Fruit fly (Drosophila melanogaster): ENCODE data around the gene TTLL1B.
A peak's percentile ranks its signal among the peaks of the same experiment; 100 is the strongest.

TTLL1B gene

DNA sequence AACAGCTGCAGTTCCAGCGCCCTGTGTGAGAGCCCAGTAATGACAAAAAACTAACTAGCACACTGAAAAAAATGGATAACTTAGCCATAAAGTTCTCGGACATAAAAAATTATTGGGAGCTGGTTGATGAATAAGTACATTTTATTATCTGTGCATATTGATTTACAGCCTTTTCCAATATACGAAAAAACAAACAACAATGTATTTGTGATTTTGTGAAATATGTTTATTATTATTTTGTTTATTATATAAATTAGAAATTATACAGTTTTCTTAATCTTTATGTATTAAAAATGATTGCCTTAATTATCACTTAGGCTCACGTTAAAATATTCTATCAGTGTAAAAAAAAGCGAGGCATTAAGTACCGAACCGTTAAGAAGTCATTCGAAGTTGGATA, 43.7 kb downstream of the TTLL1B start (continued):
- TF ChIP-seq CG6163 (GFP tag; IDR thresholded peaks at IDR 0.05) (peak; percentile 55; the same call in 2 of the 3 replicates), net (GFP tag; optimal IDR thresholded peaks at IDR 0.05) (peak; percentile 51), salr (GFP tag; optimal IDR thresholded peaks at IDR 0.05) (peak in 1 of 2 experiments; percentile 61), Eip93F (GFP tag; optimal IDR thresholded peaks at IDR 0.05) (no peak), CG6276 (GFP tag; optimal IDR thresholded peaks at IDR 0.05) (peak; percentile 64), svp (GFP tag) (no peak), Blimp-1 (GFP tag; optimal IDR thresholded peaks at IDR 0.05) (no peak), CG10669 (GFP tag; optimal IDR thresholded peaks at IDR 0.05) (peak; percentile 40), CG4318 (GFP tag; optimal IDR thresholded peaks at IDR 0.05) (peak; percentile 51)

- TF ChIP-seq Met (GFP tag; optimal IDR thresholded peaks at IDR 0.05) = peak; percentile 1
- peak; percentile 46 for TF ChIP-seq fkh (GFP tag; optimal IDR thresholded peaks at IDR 0.05)
- TF ChIP-seq CG6854 (GFP tag; optimal IDR thresholded peaks at IDR 0.05) = peak; percentile 50
- TF ChIP-seq CG11902 (GFP tag; optimal IDR thresholded peaks at IDR 0.05) = no peak
- TF ChIP-seq Blimp-1 (GFP tag; optimal IDR thresholded peaks at IDR 0.05) = peak; percentile 69
- TF ChIP-seq Sox102F (GFP tag; optimal IDR thresholded peaks at IDR 0.05) = no peak
- peak; percentile 60 for TF ChIP-seq CG1621 (tag; optimal IDR thresholded peaks at IDR 0.05)
- 0 out of 3 replicates have a peak, but pooled peaks have one; percentile 18 for TF ChIP-seq CG6163 (GFP tag; IDR thresholded peaks at IDR 0.05)
- TF ChIP-seq CG6792 (GFP tag; optimal IDR thresholded peaks at IDR 0.05) = no peak
- no peak for TF ChIP-seq CG10669 (GFP tag; optimal IDR thresholded peaks at IDR 0.05)
- no peak for TF ChIP-seq topi (GFP tag; optimal IDR thresholded peaks at IDR 0.05)
- peak; percentile 69 for TF ChIP-seq Eip78C (GFP tag)
- TF ChIP-seq Lpt (GFP tag; optimal IDR thresholded peaks at IDR 0.05) = no peak
- TF ChIP-seq CG6276 (GFP tag; optimal IDR thresholded peaks at IDR 0.05) = no peak
- no peak for TF ChIP-seq CG34406 (GFP tag; optimal IDR thresholded peaks at IDR 0.05)
- 0 out of 2 replicates have a peak, but pooled peaks have one; percentile 24 for TF ChIP-seq CG15336 (GFP tag; IDR thresholded peaks at IDR 0.05)
- peak; percentile 42; the same call in 2 of the 3 replicates for TF ChIP-seq eg (GFP tag; IDR thresholded peaks at IDR 0.05)
- TF ChIP-seq Hr4 (GFP tag; optimal IDR thresholded peaks at IDR 0.05) = no peak
- TF ChIP-seq svp (GFP tag) = peak; percentile 17
- no peak for TF ChIP-seq CG10631 (GFP tag; optimal IDR thresholded peaks at IDR 0.05)
- peak; percentile 1 to 51 for TF ChIP-seq ss (GFP tag; optimal IDR thresholded peaks at IDR 0.05)
These were observed 44.4 kb downstream of the TTLL1B start, which contains the start of gene RhoGEF64C for dm6 chr3L:4692177-4693134. Gene RhoGEF64C (plus strand): TSS chr3L:4692783.

DNA sequence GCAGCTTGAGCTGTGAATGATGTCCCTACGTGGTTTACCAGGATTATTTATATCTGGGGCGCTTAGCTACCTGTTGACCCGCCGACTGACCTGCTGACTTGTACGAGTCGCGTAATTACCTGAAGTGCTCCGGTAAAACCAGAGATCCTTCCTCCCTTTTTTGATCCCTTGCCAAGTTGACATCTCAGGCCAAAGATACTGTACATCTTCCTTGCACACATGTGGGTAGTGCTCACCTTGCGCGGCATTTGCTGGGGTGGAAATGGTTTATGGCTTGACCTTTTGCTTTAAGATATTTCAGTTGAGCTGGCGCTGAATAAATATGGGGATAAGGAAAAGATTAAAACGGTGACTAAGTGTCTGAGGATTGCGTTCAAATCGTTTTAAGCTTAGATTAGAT, 46.7 kb downstream of the TTLL1B start, which contains the start of gene CG15876:
TSS of gene CG15876 (minus strand) at position 23 of the 400 bp plus-strand sequence.
- TF ChIP-seq Blimp-1 (GFP tag; optimal IDR thresholded peaks at IDR 0.05) = no peak
- no peak for TF ChIP-seq CG11294 (GFP tag; IDR thresholded peaks at IDR 0.05)
- no peak for TF ChIP-seq Sox14 (GFP tag; optimal IDR thresholded peaks at IDR 0.05)
- TF ChIP-seq CG16779 (tag; optimal IDR thresholded peaks at IDR 0.05) = no peak
- TF ChIP-seq OdsH (GFP tag; optimal IDR thresholded peaks at IDR 0.05) = no peak
- no peak for TF ChIP-seq Sox102F (GFP tag; optimal IDR thresholded peaks at IDR 0.05)

DNA sequence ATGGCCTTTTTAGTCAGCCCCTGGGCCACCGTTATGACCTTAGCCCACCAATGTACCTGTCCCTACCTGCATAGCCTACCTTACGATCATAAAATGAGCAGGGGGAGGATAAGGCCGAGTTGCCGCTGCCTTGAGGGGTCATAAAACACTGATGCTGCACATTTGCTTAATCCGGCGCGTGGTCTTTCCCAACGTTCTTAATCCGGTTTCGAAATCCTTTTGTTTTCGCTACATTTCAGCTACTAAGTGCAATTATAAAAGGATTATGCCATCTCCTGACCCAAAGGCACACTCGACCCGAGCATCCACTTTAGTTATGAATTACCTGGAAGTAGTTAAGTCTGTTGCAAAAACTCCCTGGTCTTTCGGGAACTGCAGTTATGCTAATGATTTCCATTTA, 48.3 kb downstream of the TTLL1B start:
- TF ChIP-seq CG6854 (GFP tag; optimal IDR thresholded peaks at IDR 0.05) (no peak), fkh (GFP tag; optimal IDR thresholded peaks at IDR 0.05) (no peak), dac (GFP tag; optimal IDR thresholded peaks at IDR 0.05) (no peak), CG16779 (tag; optimal IDR thresholded peaks at IDR 0.05) (no peak)

DNA sequence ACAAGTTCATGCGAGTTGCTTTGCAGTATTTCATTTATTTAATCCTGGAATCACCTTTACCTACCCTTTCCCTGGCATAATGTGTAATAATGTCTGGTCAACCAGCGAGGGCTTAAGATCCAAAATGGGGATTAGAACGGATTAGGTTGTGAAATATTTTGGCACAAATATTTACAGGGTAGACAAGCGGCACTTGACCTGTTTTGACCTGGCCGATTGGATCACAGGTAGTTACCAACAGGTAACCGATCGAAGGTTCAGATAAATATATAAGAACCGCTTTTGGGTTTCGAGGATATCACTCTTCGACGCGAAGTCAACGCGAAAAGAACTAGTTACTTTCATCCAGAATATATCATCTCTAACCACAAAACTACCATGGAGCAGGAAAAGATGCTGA, 49.2 kb downstream of the TTLL1B start, which contains the start of gene CG13713:
TSS of gene CG13713 (plus strand) at position 301 of the 400 bp plus-strand sequence.
- TF ChIP-seq fd59A (GFP tag; optimal IDR thresholded peaks at IDR 0.05) = no peak
- TF ChIP-seq CG6163 (GFP tag; IDR thresholded peaks at IDR 0.05) = no peak
- no peak for TF ChIP-seq achi (GFP tag; optimal IDR thresholded peaks at IDR 0.05)
- no peak for TF ChIP-seq Hr39 (GFP tag; optimal IDR thresholded peaks at IDR 0.05)
- TF ChIP-seq spab (GFP tag; optimal IDR thresholded peaks at IDR 0.05) = no peak
- TF ChIP-seq CG7368 (GFP tag; optimal IDR thresholded peaks at IDR 0.05) = no peak
- no peak for TF ChIP-seq Ets96B (tag; optimal IDR thresholded peaks at IDR 0.05)
- TF ChIP-seq net (GFP tag; optimal IDR thresholded peaks at IDR 0.05) = no peak
- no peak for TF ChIP-seq CG8119 (GFP tag; IDR thresholded peaks at IDR 0.05)
- TF ChIP-seq CG6276 (GFP tag; optimal IDR thresholded peaks at IDR 0.05) = no peak
- TF ChIP-seq CG11294 (GFP tag; IDR thresholded peaks at IDR 0.05) = no peak

Data from whole organism, prepupa.